Fruit fly (Drosophila melanogaster): ENCODE data around the gene CG15601.

CG15601 gene

dm6 chrX:15740288-15740726 is 29.9 kb downstream of the CG15601 start (continued):
- TF ChIP-seq bbx (GFP tag; IDR thresholded peaks at IDR 0.05; ENCODE audit: partially characterized antibody) (no peak), CG13296 (GFP tag; optimal IDR thresholded peaks at IDR 0.05) (peak; percentile 83), Sry-δ (GFP tag; optimal IDR thresholded peaks at IDR 0.05) (peak; percentile 12), CG3838 (GFP tag; optimal IDR thresholded peaks at IDR 0.05) (peak; percentile 6), ham (GFP tag; IDR thresholded peaks at IDR 0.05) (peak; percentile 38; the same call in 1 of the 2 replicates), CG6254 (GFP tag; optimal IDR thresholded peaks at IDR 0.05) (peak; percentile 0), mirr (GFP tag; optimal IDR thresholded peaks at IDR 0.05) (peak; percentile 77), CG17359 (tag; optimal IDR thresholded peaks at IDR 0.05) (peak; percentile 79), Dip2 (GFP tag; IDR thresholded peaks at IDR 0.05) (no peak), unc-4 (GFP tag; IDR thresholded peaks at IDR 0.05; ENCODE audit: partially characterized antibody) (no peak), CG12236 (GFP tag; optimal IDR thresholded peaks at IDR 0.05) (no peak), Bgb (GFP tag; IDR thresholded peaks at IDR 0.05; ENCODE audit: partially characterized antibody) (no peak), lab (GFP tag; optimal IDR thresholded peaks at IDR 0.05) (peak; percentile 90), Dad (GFP tag; optimal IDR thresholded peaks at IDR 0.05) (peak; percentile 31), ftz-f1 (GFP tag; optimal IDR thresholded peaks at IDR 0.05) (no peak), CG17829 (tag; optimal IDR thresholded peaks at IDR 0.05) (peak; percentile 30), C15 (GFP tag; IDR thresholded peaks at IDR 0.05) (peak; percentile 47; the same call in 1 of the 3 replicates), cg (GFP tag; optimal IDR thresholded peaks at IDR 0.05) (no peak), nom (GFP tag; optimal IDR thresholded peaks at IDR 0.05) (no peak), Fer2 (tag; optimal IDR thresholded peaks at IDR 0.05) (peak; percentile 54), Mrtf (GFP tag; IDR thresholded peaks at IDR 0.05) (peak; percentile 61; the same call in 1 of the 3 replicates), az2 (GFP tag; optimal IDR thresholded peaks at IDR 0.05) (peak; percentile 53), gfzf (GFP tag; optimal IDR thresholded peaks at IDR 0.05) (no peak), tup (GFP tag; optimal IDR thresholded peaks at IDR 0.05) (no peak), Hmx (GFP tag; optimal IDR thresholded peaks at IDR 0.05) (no peak), CG4424 (GFP tag; optimal IDR thresholded peaks at IDR 0.05) (peak; percentile 19), CG9876 (GFP tag; optimal IDR thresholded peaks at IDR 0.05) (no peak), eyg (GFP tag; optimal IDR thresholded peaks at IDR 0.05) (no peak), fd96Cb (tag; optimal IDR thresholded peaks at IDR 0.05) (peak; percentile 55), Med (GFP tag) (peak; percentile 91), Blimp-1 (GFP tag; optimal IDR thresholded peaks at IDR 0.05) (peak; percentile 48), mld (GFP tag; IDR thresholded peaks at IDR 0.05; ENCODE audit: partially characterized antibody) (no peak), CG16815 (GFP tag; optimal IDR thresholded peaks at IDR 0.05) (peak; percentile 48), Chrac-16 (GFP tag; optimal IDR thresholded peaks at IDR 0.05) (peak; percentile 63), run (tag; optimal IDR thresholded peaks at IDR 0.05) (no peak), Atf6 (GFP tag; IDR thresholded peaks at IDR 0.05) (peak; percentile 89), CG15011 (GFP tag; optimal IDR thresholded peaks at IDR 0.05) (peak; percentile 41), ro (GFP tag; IDR thresholded peaks at IDR 0.05) (no peak), grau (tag; optimal IDR thresholded peaks at IDR 0.05) (peak; percentile 78), CG2116 (GFP tag; optimal IDR thresholded peaks at IDR 0.05) (peak; percentile 26), CG2875 (GFP tag; optimal IDR thresholded peaks at IDR 0.05) (peak; percentile 1), Myb (GFP tag; optimal IDR thresholded peaks at IDR 0.05) (peak; percentile 16), bab2 (GFP tag; optimal IDR thresholded peaks at IDR 0.05) (peak; percentile 56), CG2199 (GFP tag; IDR thresholded peaks at IDR 0.05) (no peak), Nf-YA (GFP tag; IDR thresholded peaks at IDR 0.05) (0 out of 2 replicates have a peak, but pooled peaks have one; percentile 48), CG5180 (GFP tag; optimal IDR thresholded peaks at IDR 0.05) (no peak), Vsx1 (GFP tag; optimal IDR thresholded peaks at IDR 0.05) (peak; percentile 70), Awh (GFP tag; IDR thresholded peaks at IDR 0.05) (peak; percentile 63), Eip74EF (GFP tag; optimal IDR thresholded peaks at IDR 0.05) (peak in 1 of 2 experiments; percentile 43), CG7357 (GFP tag; IDR thresholded peaks at IDR 0.05) (peak; percentile 26; the same call in 1 of the 3 replicates)

Measured in whole organism, embryonic.